Fruit fly (Drosophila melanogaster): ENCODE measurements around the gene Src64B.

Gene Src64B

dm6 chr3L:4555787-4556186 is 70.2 kb downstream of the Src64B start, which contains the start of gene CG42540:
CG42540 (plus strand) TSS chr3L:4556087.
- TF ChIP-seq pan (optimal IDR thresholded peaks at IDR 0.05), result no peak
- TF ChIP-seq sv (GFP tag; optimal IDR thresholded peaks at IDR 0.05), result no peak
- TF ChIP-seq tai (GFP tag; optimal IDR thresholded peaks at IDR 0.05), result no peak
- no peak for TF ChIP-seq woc (GFP tag; optimal IDR thresholded peaks at IDR 0.05)
- TF ChIP-seq Dif (GFP tag; optimal IDR thresholded peaks at IDR 0.05; ENCODE audit: partially characterized antibody), result no peak
- no peak for TF ChIP-seq CG9705 (GFP tag; optimal IDR thresholded peaks at IDR 0.05)
- TF ChIP-seq usp (GFP tag; optimal IDR thresholded peaks at IDR 0.05), result no peak
- TF ChIP-seq CG32264 (GFP tag; optimal IDR thresholded peaks at IDR 0.05), result no peak
- no peak for TF ChIP-seq Dfd (GFP tag; optimal IDR thresholded peaks at IDR 0.05)
- TF ChIP-seq Jra (GFP tag; optimal IDR thresholded peaks at IDR 0.05), result no peak
- no peak for TF ChIP-seq lola (GFP tag; optimal IDR thresholded peaks at IDR 0.05)

- TF ChIP-seq jim (GFP tag; optimal IDR thresholded peaks at IDR 0.05) (no peak), Rel (GFP tag; optimal IDR thresholded peaks at IDR 0.05) (no peak), Rel (tag; optimal IDR thresholded peaks at IDR 0.05) (no peak), lola (GFP tag; optimal IDR thresholded peaks at IDR 0.05) (no peak), h (GFP tag; optimal IDR thresholded peaks at IDR 0.05) (no peak), dl (GFP tag; optimal IDR thresholded peaks at IDR 0.05; ENCODE audit: insufficient read depth in 1 of 2, partially characterized antibody in 2 of 2) (no peak), tai (GFP tag; optimal IDR thresholded peaks at IDR 0.05) (no peak), woc (GFP tag; optimal IDR thresholded peaks at IDR 0.05) (no peak)
Observed at dm6 chr3L:4555136-4555535, 70.9 kb downstream of the Src64B start, which contains the start of gene CG33777. CG33777 (minus strand) TSS chr3L:4555236.

dm6 chr3L:4554216-4554615 is 71.8 kb downstream of the Src64B start:
- TF ChIP-seq Dif (GFP tag; optimal IDR thresholded peaks at IDR 0.05; ENCODE audit: partially characterized antibody) (peak; percentile 79), OdsH (GFP tag; optimal IDR thresholded peaks at IDR 0.05) (no peak), dl (GFP tag; optimal IDR thresholded peaks at IDR 0.05; ENCODE audit: insufficient read depth in 1 of 2, partially characterized antibody in 2 of 2) (peak in 1 of 2 experiments; percentile 33)

dm6 chr3L:4553395-4553794 is 72.6 kb downstream of the Src64B start:
- TF ChIP-seq Myc (optimal IDR thresholded peaks at IDR 0.05), result peak; percentile 19
- TF ChIP-seq HLH106 (tag; optimal IDR thresholded peaks at IDR 0.05), result no peak
- TF ChIP-seq Abd-B (GFP tag; optimal IDR thresholded peaks at IDR 0.05), result no peak
- TF ChIP-seq OdsH (GFP tag; optimal IDR thresholded peaks at IDR 0.05), result no peak
- TF ChIP-seq woc (GFP tag; optimal IDR thresholded peaks at IDR 0.05), result no peak
- TF ChIP-seq Sp1 (GFP tag; optimal IDR thresholded peaks at IDR 0.05), result no peak
- peak; percentile 28 for TF ChIP-seq N (GFP tag; optimal IDR thresholded peaks at IDR 0.05)
- TF ChIP-seq dl (GFP tag; optimal IDR thresholded peaks at IDR 0.05; ENCODE audit: insufficient read depth in 1 of 2, partially characterized antibody in 2 of 2), result peak; percentile 44 to 61
- TF ChIP-seq Dif (GFP tag; optimal IDR thresholded peaks at IDR 0.05; ENCODE audit: partially characterized antibody), result peak; percentile 93
- TF ChIP-seq CG32264 (GFP tag; optimal IDR thresholded peaks at IDR 0.05), result no peak
- no peak for TF ChIP-seq dsf (GFP tag; optimal IDR thresholded peaks at IDR 0.05; ENCODE audit: borderline replicate concordance)
- no peak for TF ChIP-seq Hr83 (GFP tag; optimal IDR thresholded peaks at IDR 0.05; ENCODE audit: poor library complexity, severe bottlenecking)
- TF ChIP-seq Vsx2 (GFP tag; optimal IDR thresholded peaks at IDR 0.05; ENCODE audit: partially characterized antibody), result peak; percentile 60
- no peak for TF ChIP-seq foxo (GFP tag; optimal IDR thresholded peaks at IDR 0.05)

dm6 chr3L:4551810-4552209 is 74.2 kb downstream of the Src64B start:
- TF ChIP-seq Jra (GFP tag; optimal IDR thresholded peaks at IDR 0.05), result no peak
- TF ChIP-seq CG32264 (GFP tag; optimal IDR thresholded peaks at IDR 0.05), result no peak
- no peak for TF ChIP-seq foxo (GFP tag; optimal IDR thresholded peaks at IDR 0.05)
- TF ChIP-seq Hnf4 (GFP tag; optimal IDR thresholded peaks at IDR 0.05), result no peak
- no peak for TF ChIP-seq dsf (GFP tag; optimal IDR thresholded peaks at IDR 0.05; ENCODE audit: borderline replicate concordance)
- no peak for TF ChIP-seq Dfd (GFP tag; optimal IDR thresholded peaks at IDR 0.05)
- no peak for TF ChIP-seq Sp1 (GFP tag; optimal IDR thresholded peaks at IDR 0.05)

- TF ChIP-seq dl (GFP tag; optimal IDR thresholded peaks at IDR 0.05; ENCODE audit: insufficient read depth in 1 of 2, partially characterized antibody in 2 of 2), result no peak
- TF ChIP-seq h (GFP tag; optimal IDR thresholded peaks at IDR 0.05), result no peak
- TF ChIP-seq Dfd (GFP tag; optimal IDR thresholded peaks at IDR 0.05), result no peak
- no peak for TF ChIP-seq Rel (GFP tag; optimal IDR thresholded peaks at IDR 0.05)
- TF ChIP-seq Rel (tag; optimal IDR thresholded peaks at IDR 0.05), result peak; percentile 51
- no peak for TF ChIP-seq Hnf4 (GFP tag; optimal IDR thresholded peaks at IDR 0.05)
- TF ChIP-seq GATAd (GFP tag; optimal IDR thresholded peaks at IDR 0.05), result no peak
- TF ChIP-seq dsf (GFP tag; optimal IDR thresholded peaks at IDR 0.05; ENCODE audit: borderline replicate concordance), result no peak
Observed at dm6 chr3L:4550153-4550802, 75.7 kb downstream of the Src64B start.
